Fruit fly (Drosophila melanogaster) whole organism, prepupa: ENCODE results near the gene Polr1B.
A peak's percentile ranks its signal among the peaks of the same experiment; 100 is the strongest.
"Not testable (repeated sequence)": the region's sequence is repeated elsewhere in the genome, so short reads cannot be mapped to it uniquely, and the experiment has no call there.

Source experiments
- Blimp-1 ChIP-seq: fragments of 200-800 bp; sonication (Bioruptor generic); optimal IDR thresholded peaks from 3 replicates; lab custom pipeline; 2017; ENCODE audit warnings: missing biosample characterization, missing genetic modification characterization, mild to moderate bottlenecking, moderate library complexity, missing genetic modification reagents
- CG10631 ChIP-seq: fragments of 200-800 bp; sonication (Bioruptor generic); optimal IDR thresholded peaks from 2 replicates; lab custom pipeline; 2016; ENCODE audit warnings: missing biosample characterization, missing genetic modification characterization
- CG10669 ChIP-seq: fragments of 200-800 bp; sonication (Bioruptor generic); optimal IDR thresholded peaks from 3 replicates; lab custom pipeline; 2018; ENCODE audit warnings: missing biosample characterization, mild to moderate bottlenecking, missing genetic modification characterization, moderate library complexity
- CG11762 ChIP-seq: fragments of 200-800 bp; sonication (Bioruptor generic); optimal IDR thresholded peaks from 3 replicates; lab custom pipeline; 2016; ENCODE audit warnings: missing biosample characterization, missing genetic modification characterization; ENCODE audit not compliant: insufficient read depth
- CG11902 ChIP-seq: fragments of 200-800 bp; sonication (Bioruptor generic); optimal IDR thresholded peaks from 3 replicates; lab custom pipeline; 2016; ENCODE audit warnings: missing biosample characterization, missing genetic modification characterization
- CG16779 ChIP-seq: fragments of 200-800 bp; sonication (Bioruptor generic); optimal IDR thresholded peaks from 3 replicates; lab custom pipeline; 2017; ENCODE audit warnings: missing biosample characterization, mild to moderate bottlenecking, missing genetic modification characterization
- CG3032 ChIP-seq: fragments of 200-800 bp; optimal IDR thresholded peaks from 2 replicates; lab custom pipeline; 2019; ENCODE audit warnings: missing biosample characterization, mild to moderate bottlenecking, missing genetic modification characterization, moderate library complexity
- CG31627 ChIP-seq: fragments of 200-800 bp; sonication (Bioruptor generic); optimal IDR thresholded peaks from 3 replicates; lab custom pipeline; 2016; ENCODE audit warnings: missing biosample characterization, missing genetic modification characterization
- CG32006 ChIP-seq: fragments of 200-800 bp; sonication (Bioruptor generic); optimal IDR thresholded peaks from 3 replicates; lab custom pipeline; 2017; ENCODE audit warnings: missing biosample characterization, mild to moderate bottlenecking, missing genetic modification characterization
- CG3919 ChIP-seq: fragments of 200-800 bp; sonication (Bioruptor generic); optimal IDR thresholded peaks from 3 replicates; lab custom pipeline; 2016; ENCODE audit warnings: missing biosample characterization, missing genetic modification characterization
- CG4318 ChIP-seq: fragments of 200-800 bp; sonication (Bioruptor generic); optimal IDR thresholded peaks from 3 replicates; lab custom pipeline; 2017; ENCODE audit warnings: missing biosample characterization, mild to moderate bottlenecking, missing genetic modification characterization
- CG6163 ChIP-seq: fragments of 200-800 bp; sonication (Bioruptor generic); IDR thresholded peaks from 3 replicates; pipeline ENCODE4 v1.3.6; 2022; ENCODE audit warnings: missing biosample characterization, missing genetic modification characterization
- CG6854 ChIP-seq: fragments of 200-800 bp; sonication (Bioruptor generic); optimal IDR thresholded peaks from 2 replicates; lab custom pipeline; 2017; ENCODE audit warnings: missing biosample characterization, mild to moderate bottlenecking, missing genetic modification characterization
- CG8319 ChIP-seq: fragments of 200-800 bp; sonication (Bioruptor generic); optimal IDR thresholded peaks from 3 replicates; lab custom pipeline; 2016; ENCODE audit warnings: missing biosample characterization, missing genetic modification characterization
- Eip93F ChIP-seq: fragments of 200-800 bp; sonication (Bioruptor generic); optimal IDR thresholded peaks from 2 replicates; lab custom pipeline; 2016; ENCODE audit warnings: missing biosample characterization, mild to moderate bottlenecking, missing genetic modification characterization
- Ets96B ChIP-seq: fragments of 200-800 bp; optimal IDR thresholded peaks from 2 replicates; lab custom pipeline; 2019; ENCODE audit warnings: missing biosample characterization, mild to moderate bottlenecking, missing genetic modification characterization, moderate library complexity
- Lpt ChIP-seq: fragments of 200-800 bp; sonication (Bioruptor generic); optimal IDR thresholded peaks from 3 replicates; lab custom pipeline; 2016; ENCODE audit warnings: missing biosample characterization, missing genetic modification characterization
- Sox14 ChIP-seq: fragments of 200-800 bp; sonication (Bioruptor generic); optimal IDR thresholded peaks from 3 replicates; lab custom pipeline; 2016; ENCODE audit warnings: missing biosample characterization, missing genetic modification characterization
- fkh ChIP-seq: fragments of 200-800 bp; sonication (Bioruptor generic); optimal IDR thresholded peaks from 3 replicates; lab custom pipeline; 2017; ENCODE audit warnings: missing biosample characterization, mild to moderate bottlenecking, missing genetic modification characterization, moderate library complexity
- net ChIP-seq: fragments of 200-800 bp; sonication (Bioruptor generic); optimal IDR thresholded peaks from 3 replicates; lab custom pipeline; 2016; ENCODE audit warnings: missing biosample characterization, missing genetic modification characterization
- svp ChIP-seq: fragments of 200-800 bp; sonication (Bioruptor generic); peaks from one replicate; lab custom pipeline; 2016; ENCODE audit warnings: missing biosample characterization, missing genetic modification characterization

Gene Polr1B

DNA sequence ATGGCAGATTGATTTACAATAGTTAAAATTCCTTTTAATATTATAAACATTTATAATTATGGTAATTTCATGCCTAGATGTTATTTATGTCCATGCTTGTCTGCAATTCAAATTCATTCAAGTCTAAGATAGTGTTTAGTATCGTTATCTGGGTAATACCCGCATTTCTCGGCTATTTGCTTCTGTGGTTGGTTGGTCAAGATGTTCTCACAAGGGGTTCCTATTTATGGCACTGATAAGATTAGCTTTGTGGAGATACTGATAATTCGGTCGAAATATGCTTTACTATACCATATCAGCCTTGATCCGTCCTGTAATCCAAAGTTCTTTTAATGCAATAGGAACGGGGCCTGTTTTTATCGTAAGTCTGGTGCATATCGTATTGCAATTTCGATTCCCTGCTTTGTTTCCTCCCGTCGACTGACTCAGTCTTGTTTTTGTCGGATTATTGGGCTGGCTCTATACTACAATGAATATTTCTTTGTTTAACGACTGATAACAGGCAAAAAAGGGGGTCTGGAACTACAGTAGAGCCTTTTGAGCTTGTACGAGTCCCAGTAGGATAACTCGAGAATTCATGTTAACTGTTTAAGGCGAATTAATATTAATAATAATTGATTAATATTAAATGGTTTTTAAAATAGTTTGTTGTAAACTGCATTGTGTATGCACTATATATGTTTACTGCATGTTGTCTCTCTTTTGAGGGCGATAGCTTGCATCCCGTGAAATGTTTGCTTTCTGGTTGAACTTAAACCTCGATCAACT is 47.8 kb downstream of the Polr1B start (continued):
- TF ChIP-seq CG11902 (GFP tag; lab: Kevin White, UChicago) (no peak), net (no peak), Sox14 (GFP tag; lab: Kevin White, UChicago) (peak; percentile 65), Eip93F (peak; percentile 28), CG16779 (tag; lab: Kevin White, UChicago) (no peak), svp (GFP tag; lab: Kevin White, UChicago) (no peak), CG3032 (tag; lab: Kevin White, UChicago) (peak; percentile 50), CG4318 (GFP tag; lab: Kevin White, UChicago) (no peak), CG11762 (GFP tag; lab: Kevin White, UChicago) (peak; percentile 18)

DNA sequence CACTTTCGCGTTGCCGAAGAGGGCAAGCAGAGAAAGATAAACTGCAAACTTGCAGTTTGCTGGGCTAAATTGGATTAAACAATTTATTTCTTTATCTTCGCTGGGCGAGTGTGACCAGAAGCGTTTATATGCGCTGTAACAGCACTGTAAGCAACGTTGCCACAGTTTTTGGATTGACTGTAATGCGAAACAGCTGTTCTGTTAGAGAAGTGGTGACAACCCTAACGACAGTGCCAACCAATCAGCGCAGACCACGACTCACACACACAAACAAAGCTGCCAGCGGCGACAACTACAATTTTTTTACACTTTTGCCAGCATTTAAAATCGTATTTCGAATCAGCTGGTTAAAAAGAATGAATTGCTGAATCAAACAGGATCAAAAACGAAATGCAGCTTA is 48.8 kb downstream of the Polr1B start, which contains the start of the genes crq and shv:
Gene crq, minus strand, starts transcription at position 153 of the 400 bp plus-strand sequence.
Gene shv, plus strand, starts transcription at position 237 of the 400 bp plus-strand sequence.
- TF ChIP-seq fkh (GFP tag; lab: Kevin White, UChicago): no peak
- no peak for TF ChIP-seq CG8319 (GFP tag; lab: Kevin White, UChicago)
- peak; percentile 74 for TF ChIP-seq Sox14 (GFP tag; lab: Kevin White, UChicago)
- peak; percentile 11 for TF ChIP-seq CG6854
- 0 out of 3 replicates have a peak, but pooled peaks have one; percentile 42 for TF ChIP-seq CG6163
- TF ChIP-seq CG10669: no peak
- no peak for TF ChIP-seq Blimp-1 (GFP tag; lab: Kevin White, UChicago)
- TF ChIP-seq CG31627 (GFP tag; lab: Kevin White, UChicago): no peak
- TF ChIP-seq CG32006 (GFP tag; lab: Kevin White, UChicago): no peak
- no peak for TF ChIP-seq Ets96B (tag; lab: Kevin White, UChicago)
- peak; percentile 2 for TF ChIP-seq CG3919

DNA sequence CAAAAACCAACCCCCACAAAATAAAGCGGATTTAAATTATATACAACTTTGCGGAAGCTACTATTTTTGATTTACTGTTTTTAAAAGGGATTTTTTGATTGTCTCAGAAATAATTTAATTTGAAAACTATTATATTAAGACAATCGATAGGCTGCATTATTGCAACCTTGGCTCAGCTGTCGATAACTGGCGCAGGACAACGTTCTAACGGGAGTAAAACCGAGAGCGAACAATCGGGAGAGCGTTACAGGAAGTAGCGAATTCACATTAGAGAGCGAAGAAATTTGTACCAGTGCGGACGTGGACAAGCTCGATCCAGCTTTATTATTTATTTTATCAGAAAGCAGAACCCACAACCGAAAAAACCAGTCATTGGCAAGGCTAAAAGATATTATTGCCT is 51.2 kb downstream of the Polr1B start, which contains the start of gene CG4133:
Gene CG4133, plus strand, starts transcription at position 258 of the 400 bp plus-strand sequence.
- not testable (repeated sequence) for TF ChIP-seq CG32006 (GFP tag; lab: Kevin White, UChicago); CG10631; Lpt (GFP tag; lab: Kevin White, UChicago)

DNA sequence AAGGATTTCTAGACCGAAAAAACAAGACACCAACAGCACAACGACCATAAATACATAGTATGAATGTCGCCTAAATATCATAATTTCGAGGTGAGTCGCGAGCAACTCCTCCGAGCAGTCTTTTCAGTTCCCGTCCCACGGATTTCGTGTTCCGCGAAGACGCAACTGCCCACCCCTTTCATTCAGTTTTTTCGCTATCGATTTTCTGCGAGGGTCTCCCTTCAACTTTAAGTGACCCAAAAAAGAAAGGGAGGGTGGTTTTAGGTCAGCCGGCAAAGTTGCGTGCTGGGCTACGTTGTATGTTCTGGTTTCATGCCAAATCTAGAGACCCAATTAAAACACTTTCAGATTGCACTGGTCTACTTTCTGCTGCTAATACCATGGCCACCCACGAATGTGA is 51.7 kb downstream of the Polr1B start:
- TF ChIP-seq CG6854 (no peak), Eip93F (no peak), CG11902 (GFP tag; lab: Kevin White, UChicago) (no peak)
